Worm (Caenorhabditis elegans): ENCODE measurements around the gene irg-7.

DNA sequence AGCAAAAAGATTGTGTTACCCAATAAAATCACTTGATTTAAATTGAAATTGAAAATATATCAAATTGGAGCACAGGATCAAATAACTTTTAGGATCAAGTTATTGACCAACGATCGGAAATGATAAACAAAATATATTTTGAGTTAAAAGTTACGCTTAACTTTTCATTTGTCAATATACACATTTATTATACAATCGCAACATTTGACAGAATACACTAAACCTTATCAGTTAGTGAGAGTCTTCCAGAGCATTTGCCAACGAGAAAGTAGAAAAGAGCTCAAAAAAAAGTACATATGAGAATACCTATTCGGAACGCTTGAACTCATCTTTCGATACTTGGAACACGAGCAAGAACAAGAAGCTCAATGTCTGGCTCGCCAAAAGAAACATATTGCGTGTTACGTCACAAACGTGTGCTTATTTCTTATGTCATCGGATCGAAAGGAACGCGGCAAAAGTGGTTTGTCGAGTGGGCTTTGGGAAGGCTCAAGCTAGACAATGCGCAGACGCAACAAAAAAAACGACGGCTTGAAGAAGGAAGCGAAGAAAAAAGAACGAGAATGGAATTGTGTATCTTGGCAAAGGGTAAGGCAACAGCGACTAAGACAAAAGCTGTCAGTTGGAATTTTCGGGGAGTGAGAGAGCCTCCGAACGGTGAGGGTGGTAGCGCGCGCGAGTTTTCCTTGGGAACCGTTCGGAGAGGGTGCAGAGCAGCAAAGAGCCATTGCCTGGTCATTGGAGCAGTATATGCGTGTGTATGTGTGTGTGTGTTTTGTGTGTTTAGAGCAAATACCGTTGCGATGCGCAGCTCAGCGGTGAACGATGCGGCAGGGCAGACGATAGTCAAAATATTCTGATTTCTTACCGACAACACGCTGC lies 16.8 kb downstream of the irg-7 start:
- TF ChIP-seq egl-43 (GFP tag; IDR thresholded peaks at IDR 0.05) (no peak), lir-3 (tag; optimal IDR thresholded peaks at IDR 0.05) (no peak), ceh-82 (tag; optimal IDR thresholded peaks at IDR 0.05) (no peak), ama-1 (optimal IDR thresholded peaks at IDR 0.05) (no peak), nhr-11 (tag; optimal IDR thresholded peaks at IDR 0.05) (no peak), nhr-237 (tag; optimal IDR thresholded peaks at IDR 0.05) (no peak), snpc-4 (tag; optimal IDR thresholded peaks at IDR 0.05) (no peak), hlh-30 (tag; optimal IDR thresholded peaks at IDR 0.05; ENCODE audit: insufficient read depth) (no peak), mdl-1 (tag; optimal IDR thresholded peaks at IDR 0.05) (no peak), zip-2 (tag; optimal IDR thresholded peaks at IDR 0.05) (no peak), F49E8.2 (tag; optimal IDR thresholded peaks at IDR 0.05; ENCODE audit: borderline replicate concordance) (no peak), gei-8 (GFP tag; optimal IDR thresholded peaks at IDR 0.05) (no peak)
